Fruit fly (Drosophila melanogaster) whole organism, embryonic: ENCODE results near the gene CG15515.

ENCODE experiments used
- CG15696 ChIP-seq: fragments of 200-800 bp; sonication (Bioruptor generic); optimal IDR thresholded peaks from 2 replicates; lab custom pipeline; 2019; ENCODE audit warnings: missing biosample characterization, mild to moderate bottlenecking, missing genetic modification characterization, moderate library complexity

The CG15515 gene

dm6 chr3R:29935756-29936155 is 30.5 kb downstream of the CG15515 start, which contains the start of the genes eIF2Balpha and Vps13B (continued):
- no peak for TF ChIP-seq CG15696
